Fruit fly (Drosophila melanogaster) whole organism, wandering third instar larva: ENCODE results near the gene Rab26.
A peak's percentile ranks its signal among the peaks of the same experiment; 100 is the strongest.

Experiments
- CG32264 ChIP-seq: fragments of 200-800 bp; sonication (Bioruptor generic); optimal IDR thresholded peaks from 2 replicates; lab custom pipeline; 2016; ENCODE audit warnings: missing biosample characterization, missing genetic modification characterization
- CG9705 ChIP-seq: fragments of 200-800 bp; sonication (Bioruptor generic); optimal IDR thresholded peaks from 2 replicates; lab custom pipeline; 2018; ENCODE audit warnings: missing biosample characterization, mild to moderate bottlenecking, missing genetic modification characterization
- Dfd ChIP-seq: fragments of >200 bp; optimal IDR thresholded peaks from 2 replicates; lab custom pipeline; 2017; ENCODE audit warnings: missing biosample characterization, missing genetic modification characterization
- Hr78 ChIP-seq: fragments of >200 bp; optimal IDR thresholded peaks from 2 replicates; lab custom pipeline; 2017; ENCODE audit warnings: missing biosample characterization, missing genetic modification characterization
- Sp1 ChIP-seq: fragments of 200-800 bp; sonication (Bioruptor generic); optimal IDR thresholded peaks from 3 replicates; lab custom pipeline; 2019; ENCODE audit warnings: missing biosample characterization, mild to moderate bottlenecking, missing genetic modification characterization, moderate library complexity
- br ChIP-seq: fragments of 200-800 bp; sonication (Bioruptor generic); optimal IDR thresholded peaks from 2 replicates; lab custom pipeline; 2016; ENCODE audit warnings: missing biosample characterization, missing genetic modification characterization
- brk ChIP-seq: fragments of 200-800 bp; sonication (Bioruptor generic); optimal IDR thresholded peaks from 2 replicates; lab custom pipeline; 2016; ENCODE audit warnings: missing biosample characterization, mild to moderate bottlenecking, missing genetic modification characterization
- dmrt93B ChIP-seq: fragments of 200-800 bp; sonication (Bioruptor generic); optimal IDR thresholded peaks from 2 replicates; lab custom pipeline; 2018; ENCODE audit warnings: missing biosample characterization, mild to moderate bottlenecking, missing genetic modification characterization
- psq ChIP-seq: fragments of 200-800 bp; sonication (Bioruptor generic); optimal IDR thresholded peaks from 3 replicates; lab custom pipeline; 2017; ENCODE audit warnings: missing biosample characterization, mild to moderate bottlenecking, missing genetic modification characterization, moderate library complexity

dm6 chr3L:21279876-21280566, 38.6 kb upstream of the Rab26 start, which contains the start of gene AcCoAS:
- TF ChIP-seq Sp1 (GFP tag; lab: Kevin White, UChicago) = peak; percentile 55
- TF ChIP-seq br (GFP tag; lab: Kevin White, UChicago) = peak; percentile 68
- no peak for TF ChIP-seq dmrt93B
- TF ChIP-seq CG9705 (GFP tag; lab: Kevin White, UChicago) = no peak
- peak; percentile 4 for TF ChIP-seq CG32264 (GFP tag; lab: Kevin White, UChicago)
- no peak for TF ChIP-seq Hr78 (GFP tag; lab: Kevin White, UChicago)
- peak; percentile 29 for TF ChIP-seq psq (GFP tag; lab: Kevin White, UChicago)
- peak; percentile 29 for TF ChIP-seq brk
- TF ChIP-seq Dfd (GFP tag; lab: Kevin White, UChicago) = no peak
